Worm (Caenorhabditis elegans) whole organism, L3 larva: ENCODE measurements around the gene W01F3.2.

Experiments used
- R02D3.7 ChIP-seq: fragments of 150-350 bp; optimal IDR thresholded peaks from 2 replicates; lab custom pipeline; 2014; ENCODE audit warnings: missing biosample characterization, missing genetic modification characterization
- ZK546.5 ChIP-seq: sonication (generic microtip); optimal IDR thresholded peaks from 2 replicates; lab custom pipeline; 2017; ENCODE audit warnings: missing biosample characterization, missing genetic modification characterization
- aly-2 ChIP-seq: fragments of 150-350 bp; optimal IDR thresholded peaks from 2 replicates; lab custom pipeline; 2014; ENCODE audit warnings: missing biosample characterization, missing genetic modification characterization
- ama-1 ChIP-seq: fragments of 150-350 bp; optimal IDR thresholded peaks from 2 replicates; lab custom pipeline; 2018
- ceh-16 ChIP-seq: sonication (generic microtip); optimal IDR thresholded peaks from 2 replicates; lab custom pipeline; 2017; ENCODE audit warnings: missing biosample characterization, missing genetic modification characterization
- ceh-28 ChIP-seq: fragments of 150-350 bp; optimal IDR thresholded peaks from 2 replicates; lab custom pipeline; 2014; ENCODE audit warnings: missing biosample characterization, missing genetic modification reagents, missing genetic modification characterization
- ceh-82 ChIP-seq: fragments of 150-350 bp; optimal IDR thresholded peaks from 2 replicates; lab custom pipeline; 2014; ENCODE audit warnings: missing biosample characterization, missing genetic modification characterization
- ceh-9 ChIP-seq: sonication (generic microtip); optimal IDR thresholded peaks from 2 replicates; lab custom pipeline; 2018; ENCODE audit warnings: missing biosample characterization, missing genetic modification characterization
- daf-12 ChIP-seq: fragments of 150-350 bp; optimal IDR thresholded peaks from 2 replicates; lab custom pipeline; 2014; ENCODE audit warnings: missing biosample characterization, missing genetic modification reagents, missing genetic modification characterization
- elt-2 ChIP-seq: sonication (generic microtip); optimal IDR thresholded peaks from 2 replicates; lab custom pipeline; 2016; ENCODE audit warnings: missing genetic modification reagents, mild to moderate bottlenecking, missing genetic modification characterization, missing compliant biosample characterization
- elt-3 ChIP-seq, 3 experiments: fragments of 150-350 bp in 1 of 3; sonication (generic microtip) in 2 of 3; optimal IDR thresholded peaks; 2 replicates in 2 of 3; 4 replicates in 1 of 3; lab custom pipeline; 2014 to 2017; ENCODE audit warnings: missing biosample characterization in 3 of 3, missing genetic modification characterization in 3 of 3
- eor-1 ChIP-seq, 2 experiments: fragments of 150-350 bp; optimal IDR thresholded peaks; 2 replicates each; lab custom pipeline; 2014 to 2018; ENCODE audit warnings: missing biosample characterization in 2 of 2, missing genetic modification characterization in 2 of 2
- fkh-10 ChIP-seq: sonication (generic microtip); optimal IDR thresholded peaks from 2 replicates; lab custom pipeline; 2017; ENCODE audit warnings: missing biosample characterization, missing genetic modification reagents, missing genetic modification characterization
- fkh-2 ChIP-seq: fragments of 150-350 bp; optimal IDR thresholded peaks from 2 replicates; lab custom pipeline; 2014; ENCODE audit warnings: missing biosample characterization, missing genetic modification reagents, missing genetic modification characterization
- hmg-11 ChIP-seq: sonication (generic microtip); optimal IDR thresholded peaks from 2 replicates; lab custom pipeline; 2016; ENCODE audit warnings: missing genetic modification characterization, missing compliant biosample characterization
- jun-1 ChIP-seq: fragments of 150-350 bp; optimal IDR thresholded peaks from 2 replicates; lab custom pipeline; 2014; ENCODE audit warnings: missing biosample characterization, missing genetic modification reagents, missing genetic modification characterization
- lin-15B ChIP-seq: fragments of 150-350 bp; optimal IDR thresholded peaks from 2 replicates; lab custom pipeline; 2014; ENCODE audit warnings: missing biosample characterization, missing genetic modification characterization
- lin-39 ChIP-seq: fragments of 150-350 bp; optimal IDR thresholded peaks from 2 replicates; lab custom pipeline; 2018; ENCODE audit warnings: missing biosample characterization, missing genetic modification reagents, missing genetic modification characterization
- lsy-12 ChIP-seq: sonication (generic microtip); optimal IDR thresholded peaks from 2 replicates; lab custom pipeline; 2016; ENCODE audit warnings: mild to moderate bottlenecking, missing genetic modification characterization, missing compliant biosample characterization
- mdl-1 ChIP-seq: fragments of 150-350 bp; optimal IDR thresholded peaks from 2 replicates; lab custom pipeline; 2014; ENCODE audit warnings: missing biosample characterization, missing genetic modification characterization
- mml-1 ChIP-seq: fragments of 150-350 bp; sonication (generic microtip); optimal IDR thresholded peaks from 3 replicates; lab custom pipeline; 2014; ENCODE audit warnings: missing biosample characterization, missing genetic modification characterization
- nhr-11 ChIP-seq: fragments of 150-350 bp; optimal IDR thresholded peaks from 2 replicates; lab custom pipeline; 2014; ENCODE audit warnings: missing biosample characterization, missing genetic modification characterization
- nhr-28 ChIP-seq: fragments of 150-350 bp; optimal IDR thresholded peaks from 2 replicates; lab custom pipeline; 2014; ENCODE audit warnings: missing biosample characterization, missing genetic modification characterization
- nhr-67 ChIP-seq: fragments of 150-350 bp; optimal IDR thresholded peaks from 2 replicates; lab custom pipeline; 2014; ENCODE audit warnings: missing biosample characterization, missing genetic modification characterization
- nhr-76 ChIP-seq: fragments of 150-350 bp; sonication (generic microtip); optimal IDR thresholded peaks from 5 replicates; lab custom pipeline; 2014; ENCODE audit warnings: missing biosample characterization, missing genetic modification characterization
- pha-4 ChIP-seq: fragments of 150-350 bp; optimal IDR thresholded peaks from 2 replicates; lab custom pipeline; 2014; ENCODE audit warnings: missing biosample characterization, missing genetic modification reagents, missing genetic modification characterization
- pqm-1 ChIP-seq: fragments of 150-350 bp; optimal IDR thresholded peaks from 2 replicates; lab custom pipeline; 2017; ENCODE audit warnings: missing biosample characterization, missing genetic modification characterization, inconsistent platforms
- skn-1 ChIP-seq: fragments of 150-350 bp; optimal IDR thresholded peaks from 2 replicates; lab custom pipeline; 2014; ENCODE audit warnings: missing biosample characterization, missing genetic modification characterization
- snpc-4 ChIP-seq: fragments of 150-350 bp; optimal IDR thresholded peaks from 2 replicates; lab custom pipeline; 2014; ENCODE audit warnings: missing biosample characterization, missing genetic modification characterization
- tbx-2 ChIP-seq: sonication (generic microtip); optimal IDR thresholded peaks from 2 replicates; lab custom pipeline; 2016; ENCODE audit warnings: mild to moderate bottlenecking, missing genetic modification characterization, missing compliant biosample characterization
- unc-39 ChIP-seq: sonication (generic microtip); optimal IDR thresholded peaks from 4 replicates; lab custom pipeline; 2017; ENCODE audit warnings: missing biosample characterization, missing genetic modification characterization
- unc-62 ChIP-seq: fragments of 150-350 bp; sonication (generic microtip); optimal IDR thresholded peaks from 4 replicates; lab custom pipeline; 2014; ENCODE audit warnings: missing biosample characterization, missing genetic modification reagents, missing genetic modification characterization
- ztf-11 ChIP-seq: fragments of 150-350 bp; optimal IDR thresholded peaks from 2 replicates; lab custom pipeline; 2014; ENCODE audit warnings: missing biosample characterization, missing genetic modification characterization
- ztf-4 ChIP-seq: fragments of 150-350 bp; optimal IDR thresholded peaks from 2 replicates; lab custom pipeline; 2014; ENCODE audit warnings: missing biosample characterization, missing genetic modification characterization

Gene W01F3.2

DNA sequence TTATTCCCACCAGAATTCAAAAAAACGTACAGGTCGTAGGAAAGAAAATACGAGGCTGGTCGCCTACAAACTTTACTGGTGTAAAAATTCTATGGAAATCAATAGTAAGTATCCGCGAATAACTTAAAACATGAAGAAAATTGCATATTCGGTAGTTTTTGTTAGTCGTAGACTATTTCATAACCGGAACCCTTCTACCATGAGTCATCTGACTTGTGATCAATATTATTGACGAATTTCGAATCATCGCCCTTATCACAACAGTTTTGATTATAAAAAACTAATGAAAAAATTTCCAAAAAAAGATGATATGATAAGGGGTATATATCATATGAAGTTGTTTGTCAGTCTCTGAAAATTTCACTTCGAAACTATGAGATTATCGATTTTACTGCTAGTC lies at the start of gene W01F3.2:
TSS of gene W01F3.2 (plus strand) at position 301 of the 400 bp plus-strand sequence.
- TF ChIP-seq nhr-28 (tag; lab: Kevin White, UChicago): no peak
- no peak for TF ChIP-seq aly-2 (tag; lab: Kevin White, UChicago)
- TF ChIP-seq daf-12 (tag; lab: Kevin White, UChicago): no peak
- no peak for TF ChIP-seq elt-2
- TF ChIP-seq fkh-2 (tag; lab: Kevin White, UChicago): no peak
- no peak for TF ChIP-seq ama-1 (lab: Kevin White, UChicago)
- TF ChIP-seq pha-4 (tag; lab: Kevin White, UChicago): no peak
- TF ChIP-seq tbx-2 (tag; lab: Kevin White, UChicago): no peak
- no peak for TF ChIP-seq snpc-4 (tag; lab: Kevin White, UChicago)
- TF ChIP-seq mdl-1 (tag; lab: Kevin White, UChicago): no peak
- no peak for TF ChIP-seq eor-1 (tag; optimal IDR thresholded peaks at IDR 0.05; lab: Kevin White, UChicago)
- TF ChIP-seq pqm-1 (tag; lab: Kevin White, UChicago): no peak
- TF ChIP-seq fkh-10 (GFP tag; lab: Kevin White, UChicago): no peak
- no peak for TF ChIP-seq ztf-4 (tag; lab: Kevin White, UChicago)
- no peak for TF ChIP-seq unc-39 (tag; lab: Kevin White, UChicago)
- no peak for TF ChIP-seq nhr-11 (tag; lab: Kevin White, UChicago)
- no peak for TF ChIP-seq R02D3.7 (tag; lab: Kevin White, UChicago)
- TF ChIP-seq hmg-11: no peak
- no peak for TF ChIP-seq elt-3 (tag; optimal IDR thresholded peaks at IDR 0.05; lab: Kevin White, UChicago)
- no peak for TF ChIP-seq lsy-12 (tag; lab: Kevin White, UChicago)
- TF ChIP-seq, all 47 proteins: peak for 0

DNA sequence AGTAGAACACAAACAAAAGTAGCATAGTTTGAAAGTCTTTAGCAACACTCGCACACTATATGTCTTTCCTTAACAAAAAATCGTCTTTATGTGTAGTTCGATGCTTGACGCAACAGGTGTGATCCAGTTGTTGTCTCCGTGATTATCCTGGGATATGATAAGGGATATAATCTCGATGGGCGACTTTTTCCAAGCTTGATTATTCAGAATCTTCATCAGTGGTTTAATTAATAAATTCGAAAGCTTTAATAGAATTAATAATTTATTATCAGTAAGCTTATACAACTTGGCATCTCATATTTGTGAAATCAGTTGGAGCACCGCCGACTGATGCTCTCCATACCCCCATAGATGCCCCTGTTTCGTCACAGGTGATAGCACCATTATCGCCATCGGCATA lies 41.5 kb upstream of the W01F3.2 start, which contains the start of gene F46B3.7:
TSS of gene F46B3.7 (minus strand) at position 101 of the 400 bp plus-strand sequence.
- TF ChIP-seq unc-39 (tag; lab: Kevin White, UChicago): no peak
- TF ChIP-seq ZK546.5: no peak
- TF ChIP-seq skn-1: no peak
- TF ChIP-seq nhr-11 (tag; lab: Kevin White, UChicago): no peak
- TF ChIP-seq fkh-10 (GFP tag; lab: Kevin White, UChicago): no peak
- no peak for TF ChIP-seq lin-15B
- TF ChIP-seq ceh-9: no peak
- TF ChIP-seq ztf-4 (tag; lab: Kevin White, UChicago): no peak
- TF ChIP-seq ama-1 (lab: Kevin White, UChicago): no peak
- no peak for TF ChIP-seq ceh-16 (tag; lab: Kevin White, UChicago)

DNA sequence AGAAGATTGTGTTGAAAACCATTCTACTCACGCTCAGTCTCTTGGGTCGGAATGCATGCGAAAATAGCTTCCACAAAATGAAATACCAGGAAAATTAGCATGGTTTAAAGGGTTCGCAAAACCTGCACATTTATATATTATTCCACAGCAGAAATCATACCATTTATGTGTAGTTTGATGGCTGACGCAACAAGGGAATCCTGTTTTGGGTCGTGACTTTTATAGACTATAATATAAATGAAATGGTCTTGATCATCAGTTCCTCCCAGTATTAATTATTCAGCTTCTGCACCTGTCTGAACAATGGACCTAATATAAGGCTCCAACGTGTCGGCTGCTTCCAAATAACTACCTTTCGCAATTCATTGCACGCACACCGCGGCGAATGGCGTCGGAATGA lies 37.1 kb upstream of the W01F3.2 start, which contains the start of gene F46B3.8:
TSS of gene F46B3.8 (minus strand) at position 101 of the 400 bp plus-strand sequence.
- no peak for TF ChIP-seq ZK546.5
- TF ChIP-seq daf-12 (tag; lab: Kevin White, UChicago): no peak
- TF ChIP-seq nhr-67 (tag; lab: Kevin White, UChicago): no peak
- no peak for TF ChIP-seq fkh-2 (tag; lab: Kevin White, UChicago)
- no peak for TF ChIP-seq ceh-28 (tag; lab: Kevin White, UChicago)
- no peak for TF ChIP-seq unc-62 (GFP tag; lab: Kevin White, UChicago)
- no peak for TF ChIP-seq tbx-2 (tag; lab: Kevin White, UChicago)
- no peak for TF ChIP-seq ztf-11
- TF ChIP-seq ceh-9: no peak

DNA sequence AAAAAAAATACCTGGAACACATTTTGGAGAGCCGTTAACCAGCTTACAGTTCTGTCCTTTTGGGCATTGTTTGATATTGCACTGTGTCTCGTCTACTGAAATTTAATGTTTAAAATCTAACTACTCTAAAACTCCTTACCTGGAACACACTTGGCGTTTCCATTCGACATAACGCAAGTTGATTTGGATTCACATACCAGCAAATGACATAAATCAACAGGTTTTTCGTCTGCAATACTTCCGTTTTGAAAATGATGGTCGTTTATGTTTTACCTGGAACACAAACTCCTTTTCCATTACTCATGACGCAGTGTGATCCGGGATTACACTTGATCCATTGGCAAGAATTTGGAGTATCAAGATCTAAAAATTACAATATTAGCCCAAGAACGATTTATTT lies 34.9 kb upstream of the W01F3.2 start:
- no peak for TF ChIP-seq lin-39 (tag; lab: Kevin White, UChicago)
- no peak for TF ChIP-seq fkh-10 (GFP tag; lab: Kevin White, UChicago)
- TF ChIP-seq pqm-1 (tag; lab: Kevin White, UChicago): no peak
- TF ChIP-seq aly-2 (tag; lab: Kevin White, UChicago): no peak
- TF ChIP-seq mml-1: no peak
- TF ChIP-seq mdl-1 (tag; lab: Kevin White, UChicago): no peak
- TF ChIP-seq nhr-67 (tag; lab: Kevin White, UChicago): no peak
- no peak for TF ChIP-seq tbx-2 (tag; lab: Kevin White, UChicago)
- TF ChIP-seq pha-4 (tag; lab: Kevin White, UChicago): no peak
- no peak for TF ChIP-seq nhr-28 (tag; lab: Kevin White, UChicago)
- TF ChIP-seq skn-1: no peak
- no peak for TF ChIP-seq hmg-11
- no peak for TF ChIP-seq ceh-82 (tag; lab: Kevin White, UChicago)

DNA sequence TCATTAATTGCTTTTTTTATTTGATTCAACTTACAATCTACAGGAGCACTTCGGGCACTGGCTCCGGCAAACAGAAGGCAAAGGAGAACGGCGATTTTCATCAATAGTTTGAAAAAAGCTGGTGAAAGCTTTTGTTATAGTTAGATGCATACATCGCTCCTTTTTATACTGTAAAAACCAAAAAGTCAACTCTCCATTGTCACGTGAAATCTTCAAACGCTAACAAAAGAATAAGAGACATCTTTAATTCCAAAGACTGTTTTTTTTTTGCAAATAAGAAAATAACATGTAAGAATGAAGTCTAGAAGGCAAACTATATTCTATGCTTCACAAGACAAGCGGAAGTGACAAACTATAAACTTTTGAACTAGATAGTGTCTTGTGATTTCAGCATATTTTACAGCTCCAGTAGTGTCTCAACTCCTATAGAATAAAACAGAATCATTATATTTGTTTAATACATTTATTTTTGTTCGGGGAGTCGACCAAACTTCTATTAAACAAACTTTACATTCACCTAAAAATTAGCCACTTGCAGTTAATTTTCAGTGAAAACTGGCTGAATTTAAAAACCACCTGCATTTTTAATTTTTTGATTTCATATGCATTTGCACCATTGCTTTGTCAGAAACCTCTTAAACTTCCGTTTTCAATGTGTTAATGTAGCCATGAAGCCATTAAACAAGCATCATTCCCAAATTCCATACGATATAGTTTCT lies 33.9 kb upstream of the W01F3.2 start, which contains the start of the genes F46B3.9 and srz-18:
TSS of gene F46B3.9 (minus strand) at position 101 of the 719 bp plus-strand sequence.
TSS of gene srz-18 (plus strand) at position 669 of the 719 bp plus-strand sequence.
- TF ChIP-seq ztf-4 (tag; lab: Kevin White, UChicago) (no peak), ceh-16 (tag; lab: Kevin White, UChicago) (no peak), jun-1 (tag; lab: Kevin White, UChicago) (no peak), elt-3 (tag; optimal IDR thresholded peaks at IDR 0.05; lab: Kevin White, UChicago) (no peak), pha-4 (tag; lab: Kevin White, UChicago) (no peak), ama-1 (lab: Kevin White, UChicago) (no peak), nhr-76 (no peak)
